Fruit fly (Drosophila melanogaster): ENCODE data around the gene Pmvk.

The Pmvk gene

DNA sequence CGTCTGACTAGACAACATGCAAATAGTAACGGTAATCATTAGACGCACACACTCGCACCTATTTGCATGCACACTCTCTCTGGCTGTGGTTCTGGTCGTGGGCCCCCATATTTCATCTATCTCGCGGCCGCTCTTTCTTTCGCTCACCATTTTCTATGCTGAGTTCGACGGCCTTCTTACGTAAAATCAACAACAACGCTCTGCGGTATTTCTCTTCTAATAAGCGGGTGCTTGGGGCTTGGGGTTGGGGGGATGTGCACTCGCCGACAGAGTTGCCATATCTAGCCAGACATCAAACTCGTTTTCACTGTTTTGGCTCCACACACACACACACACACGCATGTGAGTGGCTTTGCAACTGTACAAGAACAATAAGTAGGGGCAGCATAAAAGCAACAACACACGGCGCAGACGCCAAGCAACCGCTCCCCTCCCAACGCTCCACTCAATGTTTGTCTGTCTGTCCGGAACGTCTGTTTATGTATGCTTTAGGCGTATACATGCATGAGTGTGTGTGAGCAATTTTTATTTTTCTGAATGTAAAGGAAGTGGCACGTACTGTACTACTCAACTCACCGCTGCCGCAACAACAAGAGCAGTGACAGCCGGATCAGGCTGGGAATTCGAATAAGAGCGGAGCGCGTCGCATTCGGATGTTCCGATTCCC, 5.1 kb downstream of the Pmvk start (continued):
- peak; percentile 61; the same call in 1 of the 3 replicates for TF ChIP-seq Opbp (GFP tag; IDR thresholded peaks at IDR 0.05; ENCODE audit: partially characterized antibody)

DNA sequence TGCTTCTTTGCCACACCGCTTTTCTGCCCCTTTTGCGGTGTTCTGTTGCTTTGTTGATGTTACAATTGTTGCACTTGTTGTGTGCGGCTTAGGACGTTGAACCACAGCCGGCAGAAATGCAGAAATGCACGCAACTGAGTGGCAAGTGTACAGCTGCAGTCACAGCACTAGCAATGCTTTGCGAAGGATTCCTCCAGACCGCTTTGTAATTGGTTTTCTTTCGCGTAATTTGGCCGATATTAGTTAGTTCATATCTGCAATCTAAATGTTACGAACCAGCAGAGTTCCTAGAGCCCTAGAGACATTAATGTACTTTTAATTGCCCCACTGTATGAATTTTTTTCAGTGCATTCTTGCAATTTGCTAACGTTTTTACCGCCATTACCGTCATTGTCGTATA, 5.8 kb downstream of the Pmvk start:
- peak; percentile 6 for TF ChIP-seq zf30C (GFP tag; optimal IDR thresholded peaks at IDR 0.05)
- no peak for TF ChIP-seq Fer2 (tag; optimal IDR thresholded peaks at IDR 0.05)
- no peak for TF ChIP-seq CG5953 (GFP tag; IDR thresholded peaks at IDR 0.05)
- TF ChIP-seq CG12155 (GFP tag; optimal IDR thresholded peaks at IDR 0.05), result no peak
- no peak for TF ChIP-seq seq (GFP tag; IDR thresholded peaks at IDR 0.05)
- TF ChIP-seq Scr (GFP tag; IDR thresholded peaks at IDR 0.05; ENCODE audit: partially characterized antibody), result no peak
- no peak for TF ChIP-seq nom (GFP tag; optimal IDR thresholded peaks at IDR 0.05)
- no peak for TF ChIP-seq pum (GFP tag; optimal IDR thresholded peaks at IDR 0.05)
- TF ChIP-seq Drgx (GFP tag; IDR thresholded peaks at IDR 0.05), result 0 out of 2 replicates have a peak, but pooled peaks have one; percentile 15
- 0 out of 2 replicates have a peak, but pooled peaks have one; percentile 16 for TF ChIP-seq E2f1 (GFP tag; IDR thresholded peaks at IDR 0.05)
- no peak for TF ChIP-seq gcm2 (GFP tag; optimal IDR thresholded peaks at IDR 0.05)

DNA sequence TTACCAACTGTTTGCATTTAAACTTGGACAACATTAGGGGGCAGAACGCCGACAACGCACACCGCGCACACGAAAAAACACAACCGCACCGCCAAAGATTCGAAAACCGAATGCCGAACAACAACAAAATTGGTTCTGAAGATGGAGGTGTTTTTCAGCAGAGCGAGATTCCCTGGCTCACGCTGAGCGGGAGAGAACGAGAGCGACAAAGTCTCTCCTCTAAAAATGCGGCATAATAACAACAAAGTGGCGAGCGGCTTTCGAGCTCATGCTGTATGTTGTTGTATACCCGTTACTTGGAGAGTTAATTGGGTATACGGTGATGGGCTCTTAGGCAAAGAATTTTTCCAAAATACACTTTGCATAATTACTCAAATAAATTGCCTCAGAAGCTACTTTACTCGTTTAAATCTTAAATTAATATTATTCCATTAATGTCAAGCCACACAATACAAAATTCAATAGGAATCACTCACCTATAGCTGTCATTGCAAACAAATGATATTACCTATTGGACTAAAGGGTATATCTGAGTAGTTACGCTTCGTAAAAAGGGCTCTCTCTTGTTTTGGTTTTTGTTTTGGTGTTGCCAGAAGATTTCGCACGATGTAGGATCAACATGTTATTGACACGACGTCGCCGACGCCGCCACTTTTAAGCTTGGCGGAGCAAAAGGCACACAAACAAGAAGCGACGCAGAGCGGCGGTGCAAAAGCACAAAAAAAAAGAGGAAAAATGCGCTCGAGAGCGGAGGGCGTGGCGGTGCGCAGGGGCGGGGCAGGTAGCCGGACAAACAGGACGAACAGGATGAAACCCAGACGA, 7.4 kb downstream of the Pmvk start:
- no peak for TF ChIP-seq CG33213 (GFP tag; optimal IDR thresholded peaks at IDR 0.05)
- TF ChIP-seq CG11560 (tag; IDR thresholded peaks at IDR 0.05), result no peak
- TF ChIP-seq CG14050 (GFP tag; IDR thresholded peaks at IDR 0.05), result no peak
- TF ChIP-seq Scr (GFP tag; IDR thresholded peaks at IDR 0.05; ENCODE audit: partially characterized antibody), result no peak
- peak; percentile 80 for TF ChIP-seq CG11504 (tag; optimal IDR thresholded peaks at IDR 0.05)
- TF ChIP-seq yki (optimal IDR thresholded peaks at IDR 0.05), result peak; percentile 46
- TF ChIP-seq lab (GFP tag; optimal IDR thresholded peaks at IDR 0.05), result peak; percentile 81
- peak; percentile 46 for TF ChIP-seq NK7.1 (GFP tag; optimal IDR thresholded peaks at IDR 0.05)
- TF ChIP-seq Rx (GFP tag; IDR thresholded peaks at IDR 0.05), result peak; percentile 33; the same call in 1 of the 2 replicates
- no peak for TF ChIP-seq crp (GFP tag; optimal IDR thresholded peaks at IDR 0.05)
- no peak for TF ChIP-seq CG1024 (GFP tag; IDR thresholded peaks at IDR 0.05)
- peak; percentile 94 for TF ChIP-seq CG4360 (GFP tag; IDR thresholded peaks at IDR 0.05)
- TF ChIP-seq CG3726 (GFP tag; IDR thresholded peaks at IDR 0.05), result no peak
- peak; percentile 63 for TF ChIP-seq tio (GFP tag; optimal IDR thresholded peaks at IDR 0.05)
- TF ChIP-seq sens-2 (GFP tag; IDR thresholded peaks at IDR 0.05), result no peak
- TF ChIP-seq Xrp1 (GFP tag; IDR thresholded peaks at IDR 0.05), result peak; percentile 67; the same call in 1 of the 2 replicates
- peak; percentile 50 for TF ChIP-seq CG8290 (GFP tag; optimal IDR thresholded peaks at IDR 0.05)
- TF ChIP-seq CG8290 (tag; optimal IDR thresholded peaks at IDR 0.05), result no peak
- TF ChIP-seq CG31224 (GFP tag; IDR thresholded peaks at IDR 0.05), result peak; percentile 60; the same call in 1 of the 2 replicates
- TF ChIP-seq Camta (GFP tag; optimal IDR thresholded peaks at IDR 0.05), result peak; percentile 63
- peak; percentile 66 for TF ChIP-seq twi (tag; optimal IDR thresholded peaks at IDR 0.05)
- TF ChIP-seq Opbp (GFP tag; IDR thresholded peaks at IDR 0.05; ENCODE audit: partially characterized antibody), result no peak; the same call in 2 of the 3 replicates
- no peak for TF ChIP-seq ci (GFP tag; IDR thresholded peaks at IDR 0.05)
- TF ChIP-seq CG10543 (GFP tag; optimal IDR thresholded peaks at IDR 0.05), result peak; percentile 52
- TF ChIP-seq Mad (GFP tag; optimal IDR thresholded peaks at IDR 0.05), result peak; percentile 38
- peak; percentile 27 for TF ChIP-seq CG33557 (GFP tag; optimal IDR thresholded peaks at IDR 0.05)
- TF ChIP-seq CG18599 (GFP tag; optimal IDR thresholded peaks at IDR 0.05), result peak; percentile 87
- TF ChIP-seq lov (optimal IDR thresholded peaks at IDR 0.05), result no peak
- no peak for TF ChIP-seq lov (GFP tag; IDR thresholded peaks at IDR 0.05)
- TF ChIP-seq nom (GFP tag; optimal IDR thresholded peaks at IDR 0.05), result peak; percentile 79
- peak; percentile 70 for TF ChIP-seq HHEX (GFP tag; optimal IDR thresholded peaks at IDR 0.05)
- peak; percentile 72 for TF ChIP-seq CG9727 (GFP tag; optimal IDR thresholded peaks at IDR 0.05)
- TF ChIP-seq lola (GFP tag; optimal IDR thresholded peaks at IDR 0.05), result peak in 1 of 3 experiments; percentile 46
- TF ChIP-seq Dek (tag; optimal IDR thresholded peaks at IDR 0.05), result peak; percentile 59
- TF ChIP-seq CG9932 (GFP tag; IDR thresholded peaks at IDR 0.05), result peak; percentile 75

Measured in whole organism, embryonic.